Fruit fly (Drosophila melanogaster): ENCODE results near the gene CG3061.

The CG3061 gene

dm6 chr3R:14012478-14013146 is 19.6 kb upstream of the CG3061 start (continued):
- peak; percentile 85 for TF ChIP-seq CG15696 (tag; optimal IDR thresholded peaks at IDR 0.05)
- TF ChIP-seq mam (GFP tag; optimal IDR thresholded peaks at IDR 0.05): peak; percentile 89
- peak; percentile 96 for TF ChIP-seq CG14441 (GFP tag; IDR thresholded peaks at IDR 0.05)
- peak; percentile 79 for TF ChIP-seq CG16863 (GFP tag; optimal IDR thresholded peaks at IDR 0.05)
- peak; percentile 55 for TF ChIP-seq Myb (GFP tag; optimal IDR thresholded peaks at IDR 0.05)
- peak; percentile 62 for TF ChIP-seq CG8388 (GFP tag; optimal IDR thresholded peaks at IDR 0.05)
- peak; percentile 86 for TF ChIP-seq BtbVII (GFP tag; optimal IDR thresholded peaks at IDR 0.05)
- TF ChIP-seq CG11696 (GFP tag; IDR thresholded peaks at IDR 0.05): peak; percentile 92
- TF ChIP-seq gro (GFP tag; optimal IDR thresholded peaks at IDR 0.05): peak; percentile 90
- TF ChIP-seq Dll (GFP tag; IDR thresholded peaks at IDR 0.05; ENCODE audit: partially characterized antibody): no peak
- TF ChIP-seq CG15601 (tag; optimal IDR thresholded peaks at IDR 0.05): peak; percentile 33
- TF ChIP-seq Sox100B (GFP tag; optimal IDR thresholded peaks at IDR 0.05): peak; percentile 88
- peak; percentile 63 for TF ChIP-seq oc (tag; optimal IDR thresholded peaks at IDR 0.05)
- peak; percentile 43 for TF ChIP-seq Hey (tag; optimal IDR thresholded peaks at IDR 0.05)
- peak; percentile 92 for TF ChIP-seq Camta (GFP tag; optimal IDR thresholded peaks at IDR 0.05)
- TF ChIP-seq Hr39 (optimal IDR thresholded peaks at IDR 0.05): no peak
- peak; percentile 93 for TF ChIP-seq CG1792 (GFP tag; optimal IDR thresholded peaks at IDR 0.05)
- TF ChIP-seq wdn (GFP tag; IDR thresholded peaks at IDR 0.05): peak; percentile 78
- TF ChIP-seq danr (GFP tag; IDR thresholded peaks at IDR 0.05): peak; percentile 89
- TF ChIP-seq CG12155 (GFP tag; optimal IDR thresholded peaks at IDR 0.05): peak; percentile 61
- peak; percentile 70; the same call in 2 of the 3 replicates for TF ChIP-seq CG14860 (GFP tag; IDR thresholded peaks at IDR 0.05; ENCODE audit: partially characterized antibody)
- peak; percentile 86 for TF ChIP-seq CG3281 (GFP tag; optimal IDR thresholded peaks at IDR 0.05)
- TF ChIP-seq nau (GFP tag; optimal IDR thresholded peaks at IDR 0.05): peak; percentile 87
- TF ChIP-seq CG17361 (GFP tag; IDR thresholded peaks at IDR 0.05): peak; percentile 94
- TF ChIP-seq crol (GFP tag; IDR thresholded peaks at IDR 0.05): peak; percentile 65
- TF ChIP-seq vvl (GFP tag; IDR thresholded peaks at IDR 0.05): peak; percentile 98
- TF ChIP-seq Optix (GFP tag; IDR thresholded peaks at IDR 0.05): peak; percentile 93
- peak; percentile 36 for TF ChIP-seq CG13287 (GFP tag; IDR thresholded peaks at IDR 0.05; ENCODE audit: partially characterized antibody)
- TF ChIP-seq Eip74EF (GFP tag; optimal IDR thresholded peaks at IDR 0.05): peak in 1 of 2 experiments; percentile 8
- no peak for TF ChIP-seq hbn (GFP tag; IDR thresholded peaks at IDR 0.05; ENCODE audit: partially characterized antibody)
- TF ChIP-seq CG32772 (GFP tag; IDR thresholded peaks at IDR 0.05): peak; percentile 95
- no peak for TF ChIP-seq CG10431 (GFP tag; optimal IDR thresholded peaks at IDR 0.05)
- no peak for TF ChIP-seq zf30C (GFP tag; optimal IDR thresholded peaks at IDR 0.05)
- TF ChIP-seq CG31441 (GFP tag; IDR thresholded peaks at IDR 0.05): peak; percentile 91
- TF ChIP-seq CG4820 (GFP tag; optimal IDR thresholded peaks at IDR 0.05): peak; percentile 97
- TF ChIP-seq Adf1 (GFP tag; IDR thresholded peaks at IDR 0.05): peak; percentile 49; the same call in 1 of the 2 replicates
- peak; percentile 60; the same call in 1 of the 2 replicates for TF ChIP-seq CkIIα-i1 (GFP tag; IDR thresholded peaks at IDR 0.05)
- peak; percentile 67; the same call in 1 of the 2 replicates for TF ChIP-seq CG10321 (GFP tag; IDR thresholded peaks at IDR 0.05)
- TF ChIP-seq sqz (GFP tag; optimal IDR thresholded peaks at IDR 0.05): peak; percentile 91
- peak; percentile 79 for TF ChIP-seq Ssrp (tag; optimal IDR thresholded peaks at IDR 0.05)
- TF ChIP-seq CG12299 (tag; optimal IDR thresholded peaks at IDR 0.05): no peak
- no peak for TF ChIP-seq zen2 (GFP tag; IDR thresholded peaks at IDR 0.05; ENCODE audit: partially characterized antibody)
- peak; percentile 94 for TF ChIP-seq CG18599 (GFP tag; optimal IDR thresholded peaks at IDR 0.05)
- peak; percentile 60 for TF ChIP-seq CG33557 (GFP tag; optimal IDR thresholded peaks at IDR 0.05)
- peak; percentile 87 for TF ChIP-seq Antp (GFP tag; optimal IDR thresholded peaks at IDR 0.05)
- TF ChIP-seq kah (GFP tag; optimal IDR thresholded peaks at IDR 0.05): peak; percentile 77
- peak; percentile 91 for TF ChIP-seq CG10654 (GFP tag; optimal IDR thresholded peaks at IDR 0.05)
- peak; percentile 93 for TF ChIP-seq CG11093 (GFP tag; IDR thresholded peaks at IDR 0.05)
- TF ChIP-seq CG6683 (GFP tag; optimal IDR thresholded peaks at IDR 0.05): peak; percentile 79
